Fruit fly (Drosophila melanogaster): ENCODE measurements around the gene CG17294.

- no peak for TF ChIP-seq Sox102F (GFP tag; optimal IDR thresholded peaks at IDR 0.05)
- no peak for TF ChIP-seq lz (GFP tag; optimal IDR thresholded peaks at IDR 0.05)
- TF ChIP-seq CG9139 (GFP tag; optimal IDR thresholded peaks at IDR 0.05): no peak
- TF ChIP-seq cyc (GFP tag; optimal IDR thresholded peaks at IDR 0.05): no peak
- TF ChIP-seq Blimp-1 (GFP tag; optimal IDR thresholded peaks at IDR 0.05): no peak
- TF ChIP-seq Ets96B (tag; optimal IDR thresholded peaks at IDR 0.05): no peak
- no peak for TF ChIP-seq CG8319 (GFP tag; optimal IDR thresholded peaks at IDR 0.05)
- TF ChIP-seq CG32006 (GFP tag; optimal IDR thresholded peaks at IDR 0.05): no peak
- no peak for TF ChIP-seq CG6854 (GFP tag; optimal IDR thresholded peaks at IDR 0.05)
- TF ChIP-seq Eip78C (GFP tag): no peak
These were observed 38.8 kb upstream of the CG17294 start, which contains the start of gene witty for dm6 chr2L:8338039-8338438.

Data from whole organism, prepupa.